Worm (Caenorhabditis elegans): ENCODE data around the gene F09E10.5.

The F09E10.5 gene

ce11 chrX:1485718-1486117 lies 8.4 kb downstream of the F09E10.5 start, which contains the start of gene D1005.4:
Gene D1005.4, minus strand, starts transcription at chrX:1485818.
- TF ChIP-seq ZK546.5 (tag; optimal IDR thresholded peaks at IDR 0.05) (no peak), C34F6.9 (tag; optimal IDR thresholded peaks at IDR 0.05) (no peak), lin-11 (tag; optimal IDR thresholded peaks at IDR 0.05) (no peak), ceh-16 (tag; optimal IDR thresholded peaks at IDR 0.05) (no peak), R02D3.7 (tag; optimal IDR thresholded peaks at IDR 0.05) (no peak), nhr-237 (tag; optimal IDR thresholded peaks at IDR 0.05) (no peak), nhr-11 (tag; optimal IDR thresholded peaks at IDR 0.05) (no peak), alr-1 (tag; optimal IDR thresholded peaks at IDR 0.05) (no peak), mdl-1 (tag; optimal IDR thresholded peaks at IDR 0.05) (no peak), ztf-4 (tag; optimal IDR thresholded peaks at IDR 0.05) (no peak), skn-1 (tag; optimal IDR thresholded peaks at IDR 0.05) (no peak), sma-3 (GFP tag; optimal IDR thresholded peaks at IDR 0.05) (no peak)

- TF ChIP-seq blmp-1 (tag; optimal IDR thresholded peaks at IDR 0.05; ENCODE audit: insufficient read depth), result no peak
- no peak for TF ChIP-seq unc-62 (GFP tag; optimal IDR thresholded peaks at IDR 0.05)
- TF ChIP-seq nhr-77 (tag; optimal IDR thresholded peaks at IDR 0.05), result no peak
- TF ChIP-seq ceh-16 (tag; optimal IDR thresholded peaks at IDR 0.05), result no peak
- no peak for TF ChIP-seq egl-27 (tag; optimal IDR thresholded peaks at IDR 0.05)
- no peak for TF ChIP-seq nhr-237 (tag; optimal IDR thresholded peaks at IDR 0.05)
- no peak for TF ChIP-seq ama-1 (optimal IDR thresholded peaks at IDR 0.05)
- no peak for TF ChIP-seq ceh-82 (tag; optimal IDR thresholded peaks at IDR 0.05)
- TF ChIP-seq mab-5 (tag; optimal IDR thresholded peaks at IDR 0.05), result no peak
- no peak for TF ChIP-seq dmd-4 (tag; optimal IDR thresholded peaks at IDR 0.05)
- no peak for TF ChIP-seq lin-13 (GFP tag; optimal IDR thresholded peaks at IDR 0.05)
Measured at ce11 chrX:1483229-1483628, 10.9 kb downstream of the F09E10.5 start.

- no peak for TF ChIP-seq lin-13 (GFP tag; optimal IDR thresholded peaks at IDR 0.05)
- TF ChIP-seq nhr-10 (tag; optimal IDR thresholded peaks at IDR 0.05), result no peak
- TF ChIP-seq gmeb-1 (tag; optimal IDR thresholded peaks at IDR 0.05), result no peak
- no peak for TF ChIP-seq elt-3 (tag; optimal IDR thresholded peaks at IDR 0.05)
- no peak for TF ChIP-seq Y55F3AM.14 (GFP tag; optimal IDR thresholded peaks at IDR 0.05)
- TF ChIP-seq mdl-1 (tag; optimal IDR thresholded peaks at IDR 0.05), result no peak
- no peak for TF ChIP-seq nhr-129 (tag; optimal IDR thresholded peaks at IDR 0.05)
- TF ChIP-seq snpc-4 (tag; optimal IDR thresholded peaks at IDR 0.05), result no peak
Measured at ce11 chrX:1480564-1480963, 13.6 kb downstream of the F09E10.5 start.

ce11 chrX:1479637-1480036 lies 14.5 kb downstream of the F09E10.5 start:
- TF ChIP-seq elt-3 (tag; optimal IDR thresholded peaks at IDR 0.05) (no peak), lin-13 (GFP tag; optimal IDR thresholded peaks at IDR 0.05) (no peak), skn-1 (tag; optimal IDR thresholded peaks at IDR 0.05) (no peak), nhr-6 (tag; optimal IDR thresholded peaks at IDR 0.05) (no peak), crh-2 (tag; optimal IDR thresholded peaks at IDR 0.05) (no peak), sem-4 (tag; optimal IDR thresholded peaks at IDR 0.05) (no peak), nhr-129 (tag; optimal IDR thresholded peaks at IDR 0.05) (peak; percentile 18), sma-9 (GFP tag; optimal IDR thresholded peaks at IDR 0.05) (peak; percentile 29), sma-9 (tag; optimal IDR thresholded peaks at IDR 0.05) (no peak), nhr-11 (tag; optimal IDR thresholded peaks at IDR 0.05) (no peak), ztf-4 (tag; optimal IDR thresholded peaks at IDR 0.05) (no peak), lsy-2 (tag; optimal IDR thresholded peaks at IDR 0.05) (no peak), mab-5 (tag; optimal IDR thresholded peaks at IDR 0.05) (no peak), ZK546.5 (tag; optimal IDR thresholded peaks at IDR 0.05) (no peak), mdl-1 (tag; optimal IDR thresholded peaks at IDR 0.05) (no peak), Y55F3AM.14 (GFP tag; optimal IDR thresholded peaks at IDR 0.05) (no peak)

- no peak for TF ChIP-seq ztf-11 (tag; optimal IDR thresholded peaks at IDR 0.05)
- no peak for TF ChIP-seq skn-1 (tag; optimal IDR thresholded peaks at IDR 0.05)
- no peak for TF ChIP-seq gmeb-1 (tag; optimal IDR thresholded peaks at IDR 0.05)
- TF ChIP-seq peb-1 (tag; optimal IDR thresholded peaks at IDR 0.05), result no peak
- peak; percentile 26 for TF ChIP-seq C34F6.9 (tag; optimal IDR thresholded peaks at IDR 0.05)
- TF ChIP-seq ama-1 (optimal IDR thresholded peaks at IDR 0.05), result no peak
- TF ChIP-seq nhr-25 (tag; optimal IDR thresholded peaks at IDR 0.05), result no peak
- TF ChIP-seq unc-39 (tag; optimal IDR thresholded peaks at IDR 0.05), result no peak
- TF ChIP-seq ZK546.5 (tag; optimal IDR thresholded peaks at IDR 0.05), result no peak
- TF ChIP-seq nhr-77 (tag; optimal IDR thresholded peaks at IDR 0.05), result no peak
- no peak for TF ChIP-seq mab-5 (tag; optimal IDR thresholded peaks at IDR 0.05)
- TF ChIP-seq blmp-1 (tag; optimal IDR thresholded peaks at IDR 0.05; ENCODE audit: insufficient read depth), result no peak
- no peak for TF ChIP-seq egl-27 (tag; optimal IDR thresholded peaks at IDR 0.05)
- no peak for TF ChIP-seq ceh-16 (tag; optimal IDR thresholded peaks at IDR 0.05)
- no peak for TF ChIP-seq sem-4 (tag; optimal IDR thresholded peaks at IDR 0.05)
- no peak for TF ChIP-seq nhr-23 (tag; optimal IDR thresholded peaks at IDR 0.05)
- TF ChIP-seq ztf-1 (GFP tag; conservative IDR thresholded peaks at IDR 0.05), result no peak
- TF ChIP-seq nhr-21 (tag; optimal IDR thresholded peaks at IDR 0.05), result no peak
- TF ChIP-seq lin-39 (tag; optimal IDR thresholded peaks at IDR 0.05), result no peak
- no peak for TF ChIP-seq F13H6.1 (tag; optimal IDR thresholded peaks at IDR 0.05)
- TF ChIP-seq Y55F3AM.14 (GFP tag; optimal IDR thresholded peaks at IDR 0.05), result no peak
- TF ChIP-seq crh-2 (tag; optimal IDR thresholded peaks at IDR 0.05), result peak; percentile 28
- TF ChIP-seq ztf-4 (tag; optimal IDR thresholded peaks at IDR 0.05), result no peak
- TF ChIP-seq unc-55 (GFP tag; optimal IDR thresholded peaks at IDR 0.05), result peak; percentile 50
- no peak for TF ChIP-seq nhr-12 (tag; optimal IDR thresholded peaks at IDR 0.05)
- no peak for TF ChIP-seq R02D3.7 (tag; optimal IDR thresholded peaks at IDR 0.05)
- no peak for TF ChIP-seq mdl-1 (tag; optimal IDR thresholded peaks at IDR 0.05)
- TF ChIP-seq nhr-129 (tag; optimal IDR thresholded peaks at IDR 0.05), result peak; percentile 30
Measured at ce11 chrX:1479190-1479589, 15.0 kb downstream of the F09E10.5 start, which contains the start of gene acly-1. Gene acly-1, plus strand, starts transcription at chrX:1479542.
